Fruit fly (Drosophila melanogaster) whole organism, embryonic: Measurements from ENCODE around the gene Ppox.
A peak's percentile ranks its signal among the peaks of the same experiment; 100 is the strongest.

Experiments
- Adf1 ChIP-seq: fragments of 200-800 bp; sonication (Bioruptor generic); IDR thresholded peaks from 2 replicates; pipeline ENCODE4 v1.3.6; 2022; ENCODE audit warnings: missing biosample characterization, missing genetic modification characterization
- B-H1 ChIP-seq: fragments of 200-800 bp; sonication (Bioruptor generic); IDR thresholded peaks from 3 replicates; pipeline ENCODE4 v1.3.6; 2022; ENCODE audit warnings: missing biosample characterization, missing genetic modification characterization
- Bdp1 ChIP-seq: fragments of 200-800 bp; sonication (Bioruptor generic); optimal IDR thresholded peaks from 3 replicates; lab custom pipeline; 2016; ENCODE audit warnings: missing biosample characterization, missing genetic modification characterization
- Bgb ChIP-seq: fragments of 200-800 bp; sonication (Bioruptor generic); IDR thresholded peaks from 2 replicates; pipeline ENCODE4 v1.3.6; 2022; ENCODE audit warnings: missing biosample characterization, missing genetic modification characterization; ENCODE audit not compliant: partially characterized antibody
- CG10321 ChIP-seq: fragments of 200-800 bp; sonication (Bioruptor generic); IDR thresholded peaks from 2 replicates; pipeline ENCODE4 v1.3.6; 2022; ENCODE audit warnings: missing biosample characterization, missing genetic modification characterization
- CG11247 ChIP-seq: fragments of 200-800 bp; sonication (Bioruptor generic); IDR thresholded peaks from 2 replicates; pipeline ENCODE4 v1.3.6; 2022; ENCODE audit warnings: missing biosample characterization, missing genetic modification characterization
- CG12299 ChIP-seq: fragments of 200-800 bp; sonication (Bioruptor generic); optimal IDR thresholded peaks from 2 replicates; lab custom pipeline; 2018; ENCODE audit warnings: missing biosample characterization, mild to moderate bottlenecking, missing genetic modification characterization
- CG12659 ChIP-seq: fragments of 200-800 bp; sonication (Bioruptor generic); optimal IDR thresholded peaks from 3 replicates; lab custom pipeline; 2017; ENCODE audit warnings: mild to moderate bottlenecking, missing biosample characterization, missing genetic modification reagents, missing genetic modification characterization
- CG13287 ChIP-seq: fragments of 200-800 bp; sonication (Bioruptor generic); IDR thresholded peaks from 2 replicates; pipeline ENCODE4 v1.3.6; 2022; ENCODE audit warnings: missing biosample characterization, missing genetic modification characterization; ENCODE audit not compliant: partially characterized antibody
- CG15601 ChIP-seq: fragments of 200-800 bp; sonication (Bioruptor generic); optimal IDR thresholded peaks from 3 replicates; lab custom pipeline; 2019; ENCODE audit warnings: missing biosample characterization, mild to moderate bottlenecking, missing genetic modification characterization, moderate library complexity
- CG1647 ChIP-seq: fragments of 200-800 bp; sonication (Bioruptor generic); optimal IDR thresholded peaks from 3 replicates; lab custom pipeline; 2016; ENCODE audit warnings: missing biosample characterization, missing genetic modification characterization
- CG1792 ChIP-seq: fragments of 200-800 bp; sonication (Bioruptor generic); optimal IDR thresholded peaks from 2 replicates; lab custom pipeline; 2016; ENCODE audit warnings: missing biosample characterization, missing genetic modification characterization
- CG18619 ChIP-seq: fragments of 200-800 bp; sonication (Bioruptor generic); optimal IDR thresholded peaks from 3 replicates; lab custom pipeline; 2017; ENCODE audit warnings: missing biosample characterization, mild to moderate bottlenecking, missing genetic modification characterization
- CG30020 ChIP-seq: fragments of 200-800 bp; optimal IDR thresholded peaks from 2 replicates; lab custom pipeline; 2019; ENCODE audit warnings: missing biosample characterization, mild to moderate bottlenecking, missing genetic modification characterization, moderate library complexity
- CG33557 ChIP-seq: fragments of 200-800 bp; sonication (Bioruptor generic); optimal IDR thresholded peaks from 2 replicates; lab custom pipeline; 2019; ENCODE audit warnings: missing biosample characterization, mild to moderate bottlenecking, missing genetic modification characterization, moderate library complexity
- CG34224 ChIP-seq: fragments of 200-800 bp; sonication (Bioruptor generic); IDR thresholded peaks from 3 replicates; pipeline ENCODE4 v1.3.6; 2022; ENCODE audit warnings: missing biosample characterization, missing genetic modification characterization; ENCODE audit not compliant: partially characterized antibody
- CG34376 ChIP-seq: fragments of 200-800 bp; sonication (Bioruptor generic); optimal IDR thresholded peaks from 2 replicates; lab custom pipeline; 2018; ENCODE audit warnings: missing biosample characterization, mild to moderate bottlenecking, missing genetic modification characterization
- CG4707 ChIP-seq: fragments of 200-800 bp; sonication (Bioruptor generic); optimal IDR thresholded peaks from 2 replicates; lab custom pipeline; 2018; ENCODE audit warnings: missing biosample characterization, mild to moderate bottlenecking, missing genetic modification characterization, moderate library complexity
- CG6854 ChIP-seq: fragments of 200-800 bp; sonication (Bioruptor generic); optimal IDR thresholded peaks from 3 replicates; lab custom pipeline; 2017; ENCODE audit warnings: missing biosample characterization, mild to moderate bottlenecking, missing genetic modification characterization
- CG8924 ChIP-seq: fragments of 200-800 bp; optimal IDR thresholded peaks from 3 replicates; lab custom pipeline; 2019; ENCODE audit warnings: missing biosample characterization, mild to moderate bottlenecking, missing genetic modification characterization, moderate library complexity
- CG9609 ChIP-seq: fragments of 200-800 bp; sonication (Bioruptor generic); optimal IDR thresholded peaks from 3 replicates; lab custom pipeline; 2016; ENCODE audit warnings: missing biosample characterization, missing genetic modification characterization
- CG9932 ChIP-seq: fragments of 200-800 bp; sonication (Bioruptor generic); IDR thresholded peaks from 2 replicates; pipeline ENCODE4 v1.3.6; 2022; ENCODE audit warnings: missing biosample characterization, missing genetic modification characterization
- CrebB ChIP-seq: fragments of 200-800 bp; sonication (Bioruptor generic); optimal IDR thresholded peaks from 3 replicates; lab custom pipeline; 2018; ENCODE audit warnings: missing biosample characterization, mild to moderate bottlenecking, missing genetic modification characterization
- D ChIP-seq, 2 experiments: fragments of 200-800 bp in 1 of 2; fragments of >200 bp in 1 of 2; sonication (Bioruptor generic) in 1 of 2; optimal IDR thresholded peaks; 2 replicates in 1 of 2; 3 replicates in 1 of 2; lab custom pipeline; 2017; ENCODE audit warnings: mild to moderate bottlenecking in 1 of 2, missing biosample characterization in 1 of 2, missing genetic modification characterization in 1 of 2, missing genetic modification reagents in 1 of 2
- Dll ChIP-seq: fragments of 200-800 bp; sonication (Bioruptor generic); IDR thresholded peaks from 4 replicates; pipeline ENCODE4 v1.3.6; 2022; ENCODE audit warnings: missing biosample characterization, missing genetic modification characterization; ENCODE audit not compliant: partially characterized antibody
- E2f2 ChIP-seq: fragments of 200-800 bp; sonication (Bioruptor generic); IDR thresholded peaks from 2 replicates; pipeline ENCODE4 v1.3.6; 2022; ENCODE audit warnings: missing biosample characterization, missing genetic modification characterization
- ERR ChIP-seq: fragments of 200-800 bp; sonication (Bioruptor generic); optimal IDR thresholded peaks from 2 replicates; lab custom pipeline; 2016; ENCODE audit warnings: missing biosample characterization, missing genetic modification characterization
- Ets65A ChIP-seq: fragments of 200-800 bp; sonication (Bioruptor generic); peaks from one replicate; lab custom pipeline; 2016; ENCODE audit warnings: missing biosample characterization, missing genetic modification characterization
- MBD-R2 ChIP-seq: fragments of 200-800 bp; sonication (Bioruptor generic); IDR thresholded peaks from 2 replicates; pipeline ENCODE4 v1.3.6; 2022; ENCODE audit warnings: missing biosample characterization, missing genetic modification characterization
- Mrtf ChIP-seq: fragments of 200-800 bp; sonication (Bioruptor generic); IDR thresholded peaks from 3 replicates; pipeline ENCODE4 v1.3.6; 2022; ENCODE audit warnings: missing biosample characterization, missing genetic modification characterization
- Side ChIP-seq: fragments of 200-800 bp; sonication (Bioruptor generic); optimal IDR thresholded peaks from 2 replicates; lab custom pipeline; 2016; ENCODE audit warnings: missing biosample characterization, missing genetic modification characterization
- Sin3A ChIP-seq: fragments of >200 bp; optimal IDR thresholded peaks from 2 replicates; lab custom pipeline; 2018
- Six4 ChIP-seq: fragments of 200-800 bp; sonication (Bioruptor generic); optimal IDR thresholded peaks from 2 replicates; lab custom pipeline; 2016; ENCODE audit warnings: missing biosample characterization, missing genetic modification characterization
- Stat92E ChIP-seq, 3 experiments: fragments of >200 bp in 2 of 3; fragments of 200-800 bp in 1 of 3; sonication (Bioruptor generic) in 1 of 3; optimal IDR thresholded peaks; 2 replicates each; lab custom pipeline; 2017 to 2019; ENCODE audit warnings: missing biosample characterization in 3 of 3, missing genetic modification characterization in 3 of 3, mild to moderate bottlenecking in 1 of 3, moderate library complexity in 1 of 3
- Xbp1 ChIP-seq: fragments of 200-800 bp; sonication (Bioruptor generic); optimal IDR thresholded peaks from 3 replicates; lab custom pipeline; 2016; ENCODE audit warnings: missing biosample characterization, mild to moderate bottlenecking, missing genetic modification characterization
- ap ChIP-seq: fragments of 200-800 bp; sonication (Bioruptor generic); IDR thresholded peaks from 2 replicates; pipeline ENCODE4 v1.3.6; 2022; ENCODE audit warnings: missing biosample characterization, missing genetic modification characterization
- cwo ChIP-seq: fragments of 200-800 bp; sonication (Bioruptor generic); optimal IDR thresholded peaks from 3 replicates; lab custom pipeline; 2017; ENCODE audit warnings: missing biosample characterization, missing genetic modification characterization, mild to moderate bottlenecking, moderate library complexity, missing genetic modification reagents
- fd64A ChIP-seq: fragments of 200-800 bp; sonication (Bioruptor generic); optimal IDR thresholded peaks from 3 replicates; lab custom pipeline; 2018; ENCODE audit warnings: missing biosample characterization, mild to moderate bottlenecking, missing genetic modification characterization
- ind ChIP-seq: fragments of 200-800 bp; sonication (Bioruptor generic); optimal IDR thresholded peaks from 3 replicates; lab custom pipeline; 2016; ENCODE audit warnings: missing biosample characterization, missing genetic modification characterization
- knrl ChIP-seq: fragments of 200-800 bp; sonication (Bioruptor generic); IDR thresholded peaks from 3 replicates; pipeline ENCODE4 v1.3.6; 2022; ENCODE audit warnings: missing biosample characterization, missing genetic modification characterization; ENCODE audit not compliant: partially characterized antibody
- lbe ChIP-seq: fragments of 200-800 bp; sonication (Bioruptor generic); optimal IDR thresholded peaks from 2 replicates; lab custom pipeline; 2016; ENCODE audit warnings: missing biosample characterization, mild to moderate bottlenecking, missing genetic modification characterization
- luna ChIP-seq: fragments of 200-800 bp; sonication (Bioruptor generic); optimal IDR thresholded peaks from 2 replicates; lab custom pipeline; 2016; ENCODE audit warnings: missing biosample characterization, missing genetic modification characterization
- mld ChIP-seq: fragments of 200-800 bp; sonication (Bioruptor generic); IDR thresholded peaks from 3 replicates; pipeline ENCODE4 v1.3.6; 2022; ENCODE audit warnings: missing biosample characterization, missing genetic modification characterization; ENCODE audit not compliant: partially characterized antibody
- nau ChIP-seq: fragments of 200-800 bp; sonication (Bioruptor generic); optimal IDR thresholded peaks from 3 replicates; lab custom pipeline; 2017; ENCODE audit warnings: missing biosample characterization, mild to moderate bottlenecking, missing genetic modification characterization, missing genetic modification reagents
- so ChIP-seq: fragments of 200-800 bp; sonication (Bioruptor generic); IDR thresholded peaks from 3 replicates; pipeline ENCODE4 v1.3.6; 2022; ENCODE audit warnings: missing biosample characterization, missing genetic modification characterization
- sob ChIP-seq: fragments of 200-800 bp; sonication (Bioruptor generic); IDR thresholded peaks from 2 replicates; pipeline ENCODE4 v1.3.6; 2022; ENCODE audit warnings: missing biosample characterization, missing genetic modification characterization
- tin ChIP-seq: fragments of 200-800 bp; sonication (Bioruptor generic); optimal IDR thresholded peaks from 3 replicates; lab custom pipeline; 2016; ENCODE audit warnings: missing biosample characterization, missing genetic modification characterization
- tup ChIP-seq: fragments of 200-800 bp; sonication (Bioruptor generic); optimal IDR thresholded peaks from 2 replicates; lab custom pipeline; 2016; ENCODE audit warnings: missing biosample characterization, mild to moderate bottlenecking, missing genetic modification characterization, moderate library complexity
- vfl ChIP-seq: fragments of 200-800 bp; sonication (Bioruptor generic); optimal IDR thresholded peaks from 2 replicates; lab custom pipeline; 2016; ENCODE audit warnings: missing biosample characterization, missing genetic modification characterization
- wek ChIP-seq: fragments of 200-800 bp; sonication (Bioruptor generic); optimal IDR thresholded peaks from 3 replicates; lab custom pipeline; 2018; ENCODE audit warnings: missing biosample characterization, mild to moderate bottlenecking, missing genetic modification characterization, moderate library complexity

Gene Ppox

DNA sequence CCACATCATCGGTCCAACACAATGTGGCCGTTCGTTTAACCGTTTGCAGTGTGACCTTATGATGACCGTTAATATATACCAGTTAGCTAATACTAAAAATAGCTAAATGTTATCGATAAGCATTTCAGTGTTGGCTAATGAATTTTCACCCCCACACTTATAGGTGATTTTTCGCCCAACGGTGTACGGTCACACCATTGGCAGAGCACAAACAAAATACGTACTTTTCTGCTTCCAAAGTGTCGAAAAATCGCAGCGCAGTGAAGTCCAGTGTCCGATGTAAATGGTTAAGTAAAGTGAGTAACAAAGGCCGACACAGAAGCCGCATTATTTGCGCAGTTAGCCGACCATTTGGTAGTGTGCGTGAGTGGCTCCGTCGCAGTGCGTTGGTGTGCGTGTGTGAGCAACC, 36.1 kb downstream of the Ppox start, which contains the start of the genes Syx18 and atl (continued):
- TF ChIP-seq knrl (peak; percentile 41; the same call in 1 of the 3 replicates), CG11247 (GFP tag; lab: Robert Waterston, UW) (no peak), CG12299 (peak; percentile 51), CG10321 (GFP tag; lab: Robert Waterston, UW) (no peak), mld (peak; percentile 59; the same call in 1 of the 3 replicates), ap (GFP tag; lab: Robert Waterston, UW) (no peak), Xbp1 (GFP tag; lab: Kevin White, UChicago) (peak; percentile 71), Side (peak; percentile 46), CG12659 (GFP tag; lab: Kevin White, UChicago) (peak; percentile 88), MBD-R2 (GFP tag; lab: Robert Waterston, UW) (peak; percentile 92; the same call in 1 of the 2 replicates), CG1647 (GFP tag; lab: Kevin White, UChicago) (peak; percentile 12), nau (GFP tag; lab: Kevin White, UChicago) (peak; percentile 35), fd64A (GFP tag; lab: Kevin White, UChicago) (peak; percentile 14), CG6854 (GFP tag; lab: Kevin White, UChicago) (no peak), Mrtf (no peak), luna (GFP tag; lab: Kevin White, UChicago) (peak; percentile 20), CrebB (tag; lab: Kevin White, UChicago) (peak; percentile 43), vfl (GFP tag; lab: Kevin White, UChicago) (peak; percentile 27), CG9932 (GFP tag; lab: Robert Waterston, UW) (peak; percentile 42; the same call in 1 of the 2 replicates), Ets65A (GFP tag; lab: Kevin White, UChicago) (peak; percentile 90), D (optimal IDR thresholded peaks at IDR 0.05; lab: Kevin White, UChicago) (peak; percentile 82), D (GFP tag; optimal IDR thresholded peaks at IDR 0.05; lab: Kevin White, UChicago) (no peak), CG15601 (tag; lab: Kevin White, UChicago) (peak; percentile 18), sob (GFP tag; lab: Robert Waterston, UW) (peak; percentile 54; the same call in 1 of the 2 replicates), CG13287 (GFP tag; lab: Robert Waterston, UW) (peak; percentile 67; the same call in 1 of the 2 replicates), Stat92E (GFP tag; optimal IDR thresholded peaks at IDR 0.05; lab: Kevin White, UChicago) (no peak), wek (GFP tag; lab: Kevin White, UChicago) (no peak), tin (GFP tag; lab: Kevin White, UChicago) (peak; percentile 21), CG18619 (GFP tag; lab: Kevin White, UChicago) (no peak), Bdp1 (GFP tag; lab: Kevin White, UChicago) (no peak), CG8924 (tag; lab: Kevin White, UChicago) (peak; percentile 69), CG30020 (peak; percentile 26), CG1792 (no peak), Adf1 (GFP tag; lab: Robert Waterston, UW) (peak; percentile 51; the same call in 1 of the 2 replicates), cwo (GFP tag; lab: Kevin White, UChicago) (no peak), CG34376 (GFP tag; lab: Kevin White, UChicago) (peak; percentile 40), CG33557 (GFP tag; lab: Kevin White, UChicago) (no peak), CG4707 (GFP tag; lab: Kevin White, UChicago) (no peak), Six4 (GFP tag; lab: Kevin White, UChicago) (no peak), ERR (GFP tag; lab: Kevin White, UChicago) (no peak), lbe (GFP tag; lab: Kevin White, UChicago) (peak; percentile 28), B-H1 (GFP tag; lab: Robert Waterston, UW) (no peak), CG9609 (GFP tag; lab: Kevin White, UChicago) (peak; percentile 3), ind (no peak), tup (GFP tag; lab: Kevin White, UChicago) (no peak), Sin3A (lab: Kevin White, UChicago) (peak; percentile 78), so (no peak), CG34224 (GFP tag; lab: Robert Waterston, UW) (peak; percentile 47; the same call in 2 of the 3 replicates), Dll (GFP tag; lab: Robert Waterston, UW) (no peak), Bgb (GFP tag; lab: Robert Waterston, UW) (peak; percentile 32; the same call in 1 of the 2 replicates), E2f2 (GFP tag; lab: Robert Waterston, UW) (peak; percentile 73)
